Fruit fly (Drosophila melanogaster) whole organism, prepupa: ENCODE measurements around the gene CG13460.

Experiments
- Blimp-1 ChIP-seq: fragments of 200-800 bp; sonication (Bioruptor generic); optimal IDR thresholded peaks from 3 replicates; lab custom pipeline; 2017; ENCODE audit warnings: missing biosample characterization, missing genetic modification characterization, mild to moderate bottlenecking, moderate library complexity, missing genetic modification reagents
- CG10669 ChIP-seq: fragments of 200-800 bp; sonication (Bioruptor generic); optimal IDR thresholded peaks from 3 replicates; lab custom pipeline; 2018; ENCODE audit warnings: missing biosample characterization, mild to moderate bottlenecking, missing genetic modification characterization, moderate library complexity
- CG11294 ChIP-seq: fragments of 200-800 bp; sonication (Bioruptor generic); IDR thresholded peaks from 2 replicates; pipeline ENCODE4 v1.3.6; 2022; ENCODE audit warnings: missing biosample characterization, missing genetic modification characterization
- CG11762 ChIP-seq: fragments of 200-800 bp; sonication (Bioruptor generic); optimal IDR thresholded peaks from 3 replicates; lab custom pipeline; 2016; ENCODE audit warnings: missing biosample characterization, missing genetic modification characterization; ENCODE audit not compliant: insufficient read depth
- CG15336 ChIP-seq: fragments of 200-800 bp; sonication (Bioruptor generic); IDR thresholded peaks from 2 replicates; pipeline ENCODE4 v1.3.6; 2022; ENCODE audit warnings: missing biosample characterization, missing genetic modification characterization
- CG16779 ChIP-seq: fragments of 200-800 bp; sonication (Bioruptor generic); optimal IDR thresholded peaks from 3 replicates; lab custom pipeline; 2017; ENCODE audit warnings: missing biosample characterization, mild to moderate bottlenecking, missing genetic modification characterization
- CG3032 ChIP-seq: fragments of 200-800 bp; optimal IDR thresholded peaks from 2 replicates; lab custom pipeline; 2019; ENCODE audit warnings: missing biosample characterization, mild to moderate bottlenecking, missing genetic modification characterization, moderate library complexity
- CG31627 ChIP-seq: fragments of 200-800 bp; sonication (Bioruptor generic); optimal IDR thresholded peaks from 3 replicates; lab custom pipeline; 2016; ENCODE audit warnings: missing biosample characterization, missing genetic modification characterization
- CG34406 ChIP-seq: fragments of 200-800 bp; sonication (Bioruptor generic); optimal IDR thresholded peaks from 3 replicates; lab custom pipeline; 2016; ENCODE audit warnings: missing biosample characterization, missing genetic modification characterization
- CG3919 ChIP-seq: fragments of 200-800 bp; sonication (Bioruptor generic); optimal IDR thresholded peaks from 3 replicates; lab custom pipeline; 2016; ENCODE audit warnings: missing biosample characterization, missing genetic modification characterization
- CG4318 ChIP-seq: fragments of 200-800 bp; sonication (Bioruptor generic); optimal IDR thresholded peaks from 3 replicates; lab custom pipeline; 2017; ENCODE audit warnings: missing biosample characterization, mild to moderate bottlenecking, missing genetic modification characterization
- CG6163 ChIP-seq: fragments of 200-800 bp; sonication (Bioruptor generic); IDR thresholded peaks from 3 replicates; pipeline ENCODE4 v1.3.6; 2022; ENCODE audit warnings: missing biosample characterization, missing genetic modification characterization
- CG6276 ChIP-seq: fragments of 200-800 bp; sonication (Bioruptor generic); optimal IDR thresholded peaks from 2 replicates; lab custom pipeline; 2017; ENCODE audit warnings: missing biosample characterization, mild to moderate bottlenecking, missing genetic modification characterization
- CG6792 ChIP-seq: fragments of 200-800 bp; sonication (Bioruptor generic); optimal IDR thresholded peaks from 3 replicates; lab custom pipeline; 2016; ENCODE audit warnings: missing biosample characterization, missing genetic modification characterization
- CG6808 ChIP-seq: fragments of 200-800 bp; sonication (Bioruptor generic); optimal IDR thresholded peaks from 3 replicates; lab custom pipeline; 2017; ENCODE audit warnings: missing biosample characterization, missing genetic modification characterization, mild to moderate bottlenecking, moderate library complexity, missing genetic modification reagents
- CG6854 ChIP-seq: fragments of 200-800 bp; sonication (Bioruptor generic); optimal IDR thresholded peaks from 2 replicates; lab custom pipeline; 2017; ENCODE audit warnings: missing biosample characterization, mild to moderate bottlenecking, missing genetic modification characterization
- CG7368 ChIP-seq: fragments of 200-800 bp; sonication (Bioruptor generic); optimal IDR thresholded peaks from 3 replicates; lab custom pipeline; 2016; ENCODE audit warnings: missing biosample characterization, missing genetic modification characterization
- CG8119 ChIP-seq: fragments of 200-800 bp; sonication (Bioruptor generic); IDR thresholded peaks from 3 replicates; pipeline ENCODE4 v1.3.6; 2022; ENCODE audit warnings: missing biosample characterization, missing genetic modification characterization
- CG8319 ChIP-seq: fragments of 200-800 bp; sonication (Bioruptor generic); optimal IDR thresholded peaks from 3 replicates; lab custom pipeline; 2016; ENCODE audit warnings: missing biosample characterization, missing genetic modification characterization
- CG8632 ChIP-seq: fragments of 200-800 bp; sonication (Bioruptor generic); optimal IDR thresholded peaks from 3 replicates; lab custom pipeline; 2016; ENCODE audit warnings: missing biosample characterization, missing genetic modification characterization
- CG9139 ChIP-seq: fragments of 200-800 bp; sonication (Bioruptor generic); optimal IDR thresholded peaks from 3 replicates; lab custom pipeline; 2017; ENCODE audit warnings: missing biosample characterization, mild to moderate bottlenecking, missing genetic modification characterization
- Eip75B ChIP-seq: fragments of 200-800 bp; sonication (Bioruptor generic); optimal IDR thresholded peaks from 3 replicates; lab custom pipeline; 2016; ENCODE audit warnings: missing biosample characterization, missing genetic modification characterization
- Eip78C ChIP-seq: fragments of 200-800 bp; sonication (Bioruptor generic); peaks from one replicate; lab custom pipeline; 2016; ENCODE audit warnings: missing biosample characterization, missing genetic modification characterization
- Eip93F ChIP-seq: fragments of 200-800 bp; sonication (Bioruptor generic); optimal IDR thresholded peaks from 2 replicates; lab custom pipeline; 2016; ENCODE audit warnings: missing biosample characterization, mild to moderate bottlenecking, missing genetic modification characterization
- Ets96B ChIP-seq: fragments of 200-800 bp; optimal IDR thresholded peaks from 2 replicates; lab custom pipeline; 2019; ENCODE audit warnings: missing biosample characterization, mild to moderate bottlenecking, missing genetic modification characterization, moderate library complexity
- Hr38 ChIP-seq: sonication (Bioruptor generic); optimal IDR thresholded peaks from 2 replicates; lab custom pipeline; 2016; ENCODE audit warnings: missing biosample characterization, missing genetic modification characterization
- Hr39 ChIP-seq: fragments of 200-800 bp; sonication (Bioruptor generic); optimal IDR thresholded peaks from 2 replicates; lab custom pipeline; 2016; ENCODE audit warnings: missing biosample characterization, missing genetic modification characterization
- Lpt ChIP-seq: fragments of 200-800 bp; sonication (Bioruptor generic); optimal IDR thresholded peaks from 3 replicates; lab custom pipeline; 2016; ENCODE audit warnings: missing biosample characterization, missing genetic modification characterization
- Met ChIP-seq: fragments of 200-800 bp; sonication (Bioruptor generic); optimal IDR thresholded peaks from 3 replicates; lab custom pipeline; 2016; ENCODE audit warnings: missing biosample characterization, missing genetic modification characterization
- OdsH ChIP-seq: fragments of 200-800 bp; sonication (Bioruptor generic); optimal IDR thresholded peaks from 3 replicates; lab custom pipeline; 2016; ENCODE audit warnings: missing biosample characterization, missing genetic modification characterization
- Smox ChIP-seq: fragments of 200-800 bp; sonication (Bioruptor generic); optimal IDR thresholded peaks from 3 replicates; lab custom pipeline; 2016; ENCODE audit warnings: missing biosample characterization, missing genetic modification characterization
- Sox102F ChIP-seq: fragments of 200-800 bp; sonication (Bioruptor generic); optimal IDR thresholded peaks from 2 replicates; lab custom pipeline; 2016; ENCODE audit warnings: missing biosample characterization, mild to moderate bottlenecking, missing genetic modification characterization
- achi ChIP-seq: fragments of 200-800 bp; sonication (Bioruptor generic); optimal IDR thresholded peaks from 3 replicates; lab custom pipeline; 2016; ENCODE audit warnings: missing biosample characterization, missing genetic modification characterization
- acj6 ChIP-seq: fragments of 200-800 bp; sonication (Bioruptor generic); optimal IDR thresholded peaks from 3 replicates; lab custom pipeline; 2016; ENCODE audit warnings: missing biosample characterization, missing genetic modification characterization
- cyc ChIP-seq: fragments of 200-800 bp; sonication (Bioruptor generic); optimal IDR thresholded peaks from 3 replicates; lab custom pipeline; 2016; ENCODE audit warnings: missing biosample characterization, missing genetic modification characterization
- dac ChIP-seq: fragments of 200-800 bp; sonication (Bioruptor generic); optimal IDR thresholded peaks from 2 replicates; lab custom pipeline; 2017; ENCODE audit warnings: missing biosample characterization, mild to moderate bottlenecking, missing genetic modification characterization
- dsx ChIP-seq: fragments of 200-800 bp; optimal IDR thresholded peaks from 3 replicates; lab custom pipeline; 2019; ENCODE audit warnings: missing biosample characterization, mild to moderate bottlenecking, missing genetic modification characterization, moderate library complexity; ENCODE audit not compliant: poor library complexity, severe bottlenecking
- eg ChIP-seq: fragments of 200-800 bp; sonication (Bioruptor generic); IDR thresholded peaks from 3 replicates; pipeline ENCODE4 v1.3.6; 2022; ENCODE audit warnings: missing biosample characterization, missing genetic modification characterization
- esn ChIP-seq: fragments of 200-800 bp; sonication (Bioruptor generic); optimal IDR thresholded peaks from 2 replicates; lab custom pipeline; 2016; ENCODE audit warnings: missing biosample characterization, mild to moderate bottlenecking, missing genetic modification characterization, moderate library complexity
- fd85E ChIP-seq: fragments of 200-800 bp; sonication (Bioruptor generic); optimal IDR thresholded peaks from 3 replicates; lab custom pipeline; 2016; ENCODE audit warnings: missing biosample characterization, missing genetic modification characterization
- fkh ChIP-seq: fragments of 200-800 bp; sonication (Bioruptor generic); optimal IDR thresholded peaks from 3 replicates; lab custom pipeline; 2017; ENCODE audit warnings: missing biosample characterization, mild to moderate bottlenecking, missing genetic modification characterization, moderate library complexity
- lz ChIP-seq: fragments of 200-800 bp; sonication (Bioruptor generic); optimal IDR thresholded peaks from 3 replicates; lab custom pipeline; 2016; ENCODE audit warnings: missing biosample characterization, missing genetic modification characterization
- net ChIP-seq: fragments of 200-800 bp; sonication (Bioruptor generic); optimal IDR thresholded peaks from 3 replicates; lab custom pipeline; 2016; ENCODE audit warnings: missing biosample characterization, missing genetic modification characterization
- pdm3 ChIP-seq: fragments of 200-800 bp; sonication (Bioruptor generic); optimal IDR thresholded peaks from 3 replicates; lab custom pipeline; 2016; ENCODE audit warnings: missing biosample characterization, missing genetic modification characterization
- salr ChIP-seq, 2 experiments: fragments of 200-800 bp; sonication (Bioruptor generic); optimal IDR thresholded peaks; 3 replicates each; lab custom pipeline; 2016 to 2018; ENCODE audit warnings: missing biosample characterization in 2 of 2, missing genetic modification characterization in 2 of 2, mild to moderate bottlenecking in 1 of 2
- spab ChIP-seq: fragments of 200-800 bp; sonication (Bioruptor generic); optimal IDR thresholded peaks from 2 replicates; lab custom pipeline; 2017; ENCODE audit warnings: missing biosample characterization, mild to moderate bottlenecking, missing genetic modification characterization, missing genetic modification reagents
- ss ChIP-seq, 2 experiments: fragments of 200-800 bp; sonication (Bioruptor generic); optimal IDR thresholded peaks; 2 replicates in 1 of 2; 3 replicates in 1 of 2; lab custom pipeline; 2017 to 2018; ENCODE audit warnings: mild to moderate bottlenecking in 2 of 2, missing biosample characterization in 2 of 2, missing genetic modification characterization in 2 of 2, moderate library complexity in 1 of 2
- svp ChIP-seq: fragments of 200-800 bp; sonication (Bioruptor generic); peaks from one replicate; lab custom pipeline; 2016; ENCODE audit warnings: missing biosample characterization, missing genetic modification characterization
- topi ChIP-seq: fragments of 200-800 bp; sonication (Bioruptor generic); optimal IDR thresholded peaks from 3 replicates; lab custom pipeline; 2016; ENCODE audit warnings: missing biosample characterization, missing genetic modification characterization
- vri ChIP-seq: fragments of 200-800 bp; sonication (Bioruptor generic); optimal IDR thresholded peaks from 3 replicates; lab custom pipeline; 2016; ENCODE audit warnings: missing biosample characterization, mild to moderate bottlenecking, missing genetic modification characterization

The CG13460 gene

dm6 chr3L:15101639-15102413 is 40.3 kb upstream of the CG13460 start:
- TF ChIP-seq CG3919 (peak; percentile 12), acj6 (GFP tag; lab: Kevin White, UChicago) (peak; percentile 52), spab (GFP tag; lab: Kevin White, UChicago) (peak; percentile 43), Smox (peak; percentile 33), CG6808 (GFP tag; lab: Kevin White, UChicago) (peak; percentile 6), pdm3 (GFP tag; lab: Kevin White, UChicago) (peak; percentile 59), OdsH (GFP tag; lab: Kevin White, UChicago) (no peak), CG15336 (GFP tag; lab: Robert Waterston, UW) (peak; percentile 37; the same call in 1 of the 2 replicates), Hr39 (GFP tag; lab: Kevin White, UChicago) (peak; percentile 52), CG9139 (GFP tag; lab: Kevin White, UChicago) (peak; percentile 3), Met (GFP tag; lab: Kevin White, UChicago) (peak; percentile 42), Ets96B (tag; lab: Kevin White, UChicago) (peak; percentile 10), CG6854 (GFP tag; lab: Kevin White, UChicago) (peak; percentile 100), dac (GFP tag; lab: Kevin White, UChicago) (no peak), CG8119 (no peak), ss (GFP tag; optimal IDR thresholded peaks at IDR 0.05; lab: Kevin White, UChicago) (peak in 1 of 2 experiments; percentile 85), topi (peak; percentile 8), Lpt (GFP tag; lab: Kevin White, UChicago) (peak; percentile 41), CG34406 (GFP tag; lab: Kevin White, UChicago) (peak; percentile 2), CG8632 (GFP tag; lab: Kevin White, UChicago) (no peak), Eip93F (GFP tag; lab: Kevin White, UChicago) (no peak), CG31627 (peak; percentile 54), CG3032 (tag; lab: Kevin White, UChicago) (no peak), CG11294 (no peak), achi (GFP tag; lab: Kevin White, UChicago) (peak; percentile 35), dsx (GFP tag; lab: Kevin White, UChicago) (peak; percentile 63), CG11762 (GFP tag; lab: Kevin White, UChicago) (peak; percentile 2), net (peak; percentile 16), salr (GFP tag; optimal IDR thresholded peaks at IDR 0.05; lab: Kevin White, UChicago) (no peak), Eip75B (GFP tag; lab: Kevin White, UChicago) (peak; percentile 21), Hr38 (GFP tag; lab: Kevin White, UChicago) (no peak), CG6792 (GFP tag; lab: Kevin White, UChicago) (no peak), esn (GFP tag; lab: Kevin White, UChicago) (peak; percentile 51), eg (GFP tag; lab: Robert Waterston, UW) (peak; percentile 51; the same call in 2 of the 3 replicates), CG8319 (GFP tag; lab: Kevin White, UChicago) (no peak), Sox102F (GFP tag; lab: Kevin White, UChicago) (peak; percentile 56), CG10669 (GFP tag; lab: Kevin White, UChicago) (peak; percentile 33), fkh (no peak), cyc (GFP tag; lab: Kevin White, UChicago) (peak; percentile 60), CG6163 (GFP tag; lab: Robert Waterston, UW) (peak; percentile 53; the same call in 2 of the 3 replicates), CG7368 (GFP tag; lab: Kevin White, UChicago) (no peak), fd85E (GFP tag; lab: Kevin White, UChicago) (no peak), CG4318 (GFP tag; lab: Kevin White, UChicago) (no peak), Eip78C (GFP tag; lab: Kevin White, UChicago) (peak; percentile 67), vri (GFP tag; lab: Kevin White, UChicago) (peak; percentile 69), CG6276 (no peak), lz (GFP tag; lab: Kevin White, UChicago) (peak; percentile 40), CG16779 (tag; lab: Kevin White, UChicago) (peak; percentile 1), Blimp-1 (GFP tag; lab: Kevin White, UChicago) (peak; percentile 46), svp (peak; percentile 84)
